Worm (Caenorhabditis elegans) whole organism, L1 larva: ENCODE results near the gene ipla-6.
A peak's percentile ranks its signal among the peaks of the same experiment; 100 is the strongest.

ENCODE experiments used
- C04F5.9 ChIP-seq: sonication (generic microtip); optimal IDR thresholded peaks from 2 replicates; lab custom pipeline; 2016; ENCODE audit warnings: missing genetic modification characterization, missing compliant biosample characterization
- C16A3.4 ChIP-seq: fragments of 150-350 bp; optimal IDR thresholded peaks from 2 replicates; lab custom pipeline; 2014; ENCODE audit warnings: missing biosample characterization, missing genetic modification characterization
- C34B4.2 ChIP-seq: sonication (generic microtip); optimal IDR thresholded peaks from 2 replicates; lab custom pipeline; 2017; ENCODE audit warnings: mild to moderate bottlenecking, missing genetic modification characterization, missing compliant biosample characterization
- F16B12.6 ChIP-seq: fragments of 150-350 bp; optimal IDR thresholded peaks from 2 replicates; lab custom pipeline; 2014; ENCODE audit warnings: missing biosample characterization, missing genetic modification characterization
- Y116A8C.19 ChIP-seq: sonication (generic microtip); optimal IDR thresholded peaks from 2 replicates; lab custom pipeline; 2016; ENCODE audit warnings: missing compliant biosample characterization, missing genetic modification characterization, borderline replicate concordance
- alr-1 ChIP-seq: fragments of 200-800 bp; sonication (Bioruptor generic); optimal IDR thresholded peaks from 2 replicates; lab custom pipeline; 2018; ENCODE audit warnings: borderline replicate concordance, mild to moderate bottlenecking, missing genetic modification characterization, missing compliant biosample characterization
- aly-2 ChIP-seq: fragments of 150-350 bp; optimal IDR thresholded peaks from 2 replicates; lab custom pipeline; 2014; ENCODE audit warnings: missing biosample characterization, missing genetic modification characterization
- ama-1 ChIP-seq: fragments of 150-350 bp; optimal IDR thresholded peaks from 2 replicates; lab custom pipeline; 2014
- ceh-63 ChIP-seq: fragments of 200-800 bp; sonication (Bioruptor generic); optimal IDR thresholded peaks from 2 replicates; lab custom pipeline; 2018; ENCODE audit warnings: mild to moderate bottlenecking, missing genetic modification characterization, missing compliant biosample characterization
- ceh-82 ChIP-seq, 3 experiments: fragments of 150-350 bp in 1 of 3; sonication (generic microtip) in 2 of 3; optimal IDR thresholded peaks; 2 replicates each; lab custom pipeline; 2014 to 2017; ENCODE audit warnings: missing biosample characterization in 3 of 3, missing genetic modification characterization in 3 of 3
- ceh-88 ChIP-seq: fragments of 200-800 bp; sonication (Bioruptor generic); IDR thresholded peaks from 2 replicates; pipeline ENCODE4 v1.3.6; 2022; ENCODE audit warnings: missing genetic modification characterization, missing compliant biosample characterization
- ceh-90 ChIP-seq: sonication (generic microtip); optimal IDR thresholded peaks from 2 replicates; lab custom pipeline; 2016; ENCODE audit warnings: missing genetic modification characterization, missing compliant biosample characterization
- ces-1 ChIP-seq: fragments of 150-350 bp; optimal IDR thresholded peaks from 2 replicates; lab custom pipeline; 2014; ENCODE audit warnings: missing biosample characterization, missing genetic modification reagents, missing genetic modification characterization
- egl-27 ChIP-seq, 2 experiments: fragments of 150-350 bp in 1 of 2; sonication (generic microtip); optimal IDR thresholded peaks; 3 replicates each; lab custom pipeline; 2017 to 2018; ENCODE audit warnings: missing biosample characterization in 2 of 2, missing genetic modification characterization in 2 of 2, missing genetic modification reagents in 2 of 2
- elt-2 ChIP-seq: sonication (generic microtip); optimal IDR thresholded peaks from 2 replicates; lab custom pipeline; 2016; ENCODE audit warnings: missing genetic modification characterization, mild to moderate bottlenecking, inconsistent platforms, missing compliant biosample characterization, missing genetic modification reagents
- fkh-8 ChIP-seq: sonication (generic microtip); optimal IDR thresholded peaks from 2 replicates; lab custom pipeline; 2016; ENCODE audit warnings: mild to moderate bottlenecking, missing genetic modification characterization, missing compliant biosample characterization
- fos-1 ChIP-seq: fragments of 150-350 bp; optimal IDR thresholded peaks from 2 replicates; lab custom pipeline; 2014; ENCODE audit warnings: missing biosample characterization, missing genetic modification characterization
- grh-1 ChIP-seq: fragments of 200-800 bp; sonication (Bioruptor generic); IDR thresholded peaks from 2 replicates; pipeline ENCODE4 v1.3.6; 2022; ENCODE audit warnings: missing genetic modification reagents, missing genetic modification characterization, missing compliant biosample characterization
- hlh-4 ChIP-seq: sonication (generic microtip); optimal IDR thresholded peaks from 2 replicates; lab custom pipeline; 2016; ENCODE audit warnings: mild to moderate bottlenecking, missing genetic modification characterization, missing compliant biosample characterization
- hpl-2 ChIP-seq: fragments of 150-350 bp; optimal IDR thresholded peaks from 2 replicates; lab custom pipeline; 2014; ENCODE audit warnings: missing biosample characterization, missing genetic modification reagents, missing genetic modification characterization
- isw-1 ChIP-seq: fragments of 200-800 bp; sonication (Bioruptor generic); IDR thresholded peaks from 2 replicates; pipeline ENCODE4 v1.3.6; 2022; ENCODE audit warnings: missing genetic modification characterization, missing compliant biosample characterization
- lin-14 ChIP-seq: fragments of 200-800 bp; sonication (Bioruptor generic); optimal IDR thresholded peaks from 2 replicates; lab custom pipeline; 2018; ENCODE audit warnings: mild to moderate bottlenecking, missing genetic modification characterization, moderate library complexity, missing compliant biosample characterization
- lin-39 ChIP-seq: fragments of 150-350 bp; optimal IDR thresholded peaks from 2 replicates; lab custom pipeline; 2014; ENCODE audit warnings: missing biosample characterization, missing genetic modification reagents, missing genetic modification characterization
- lir-3 ChIP-seq: sonication (generic microtip); optimal IDR thresholded peaks from 2 replicates; lab custom pipeline; 2016; ENCODE audit warnings: mild to moderate bottlenecking, missing genetic modification characterization, moderate library complexity, missing compliant biosample characterization; ENCODE audit not compliant: poor library complexity
- lsy-2 ChIP-seq, 2 experiments: fragments of 150-350 bp; optimal IDR thresholded peaks; 2 replicates each; lab custom pipeline; 2014; ENCODE audit warnings: missing biosample characterization in 2 of 2, missing genetic modification characterization in 2 of 2
- mef-2 ChIP-seq: fragments of 150-350 bp; optimal IDR thresholded peaks from 2 replicates; lab custom pipeline; 2014; ENCODE audit warnings: missing biosample characterization, missing genetic modification characterization
- mep-1 ChIP-seq: fragments of 150-350 bp; optimal IDR thresholded peaks from 2 replicates; lab custom pipeline; 2014; ENCODE audit warnings: missing biosample characterization, missing genetic modification characterization
- nhr-11 ChIP-seq: fragments of 150-350 bp; optimal IDR thresholded peaks from 2 replicates; lab custom pipeline; 2014; ENCODE audit warnings: missing biosample characterization, missing genetic modification characterization
- nhr-12 ChIP-seq: sonication (generic microtip); optimal IDR thresholded peaks from 2 replicates; lab custom pipeline; 2017; ENCODE audit warnings: missing biosample characterization, missing genetic modification characterization
- nhr-19 ChIP-seq: fragments of 200-800 bp; sonication (Bioruptor generic); conservative IDR thresholded peaks from 2 replicates; pipeline ENCODE4 v1.3.6; 2022; ENCODE audit warnings: missing genetic modification characterization, missing compliant biosample characterization
- nhr-20 ChIP-seq: sonication (generic microtip); optimal IDR thresholded peaks from 2 replicates; lab custom pipeline; 2016; ENCODE audit warnings: mild to moderate bottlenecking, missing genetic modification characterization, missing compliant biosample characterization
- nhr-28 ChIP-seq: fragments of 150-350 bp; optimal IDR thresholded peaks from 2 replicates; lab custom pipeline; 2014; ENCODE audit warnings: missing biosample characterization, missing genetic modification characterization
- nhr-71 ChIP-seq: sonication (generic microtip); optimal IDR thresholded peaks from 2 replicates; lab custom pipeline; 2016; ENCODE audit warnings: mild to moderate bottlenecking, missing genetic modification characterization, moderate library complexity, missing compliant biosample characterization
- nhr-76 ChIP-seq: sonication (generic microtip); optimal IDR thresholded peaks from 2 replicates; lab custom pipeline; 2017; ENCODE audit warnings: missing biosample characterization, missing genetic modification characterization
- nhr-84 ChIP-seq: sonication (generic microtip); optimal IDR thresholded peaks from 2 replicates; lab custom pipeline; 2017; ENCODE audit warnings: missing biosample characterization, missing genetic modification characterization
- nhr-85 ChIP-seq: sonication (generic microtip); peaks from one replicate; lab custom pipeline; 2016; ENCODE audit warnings: missing genetic modification characterization, inconsistent platforms, missing compliant biosample characterization
- pag-3 ChIP-seq: sonication (generic microtip); optimal IDR thresholded peaks from 2 replicates; lab custom pipeline; 2017; ENCODE audit warnings: missing genetic modification characterization, mild to moderate bottlenecking, missing compliant biosample characterization, antibody characterized with exemption, borderline replicate concordance; ENCODE audit not compliant: insufficient read depth
- pax-3 ChIP-seq: fragments of 200-800 bp; sonication (Bioruptor generic); optimal IDR thresholded peaks from 2 replicates; lab custom pipeline; 2018; ENCODE audit warnings: mild to moderate bottlenecking, missing genetic modification characterization, moderate library complexity, missing compliant biosample characterization
- pqm-1 ChIP-seq: sonication (generic microtip); optimal IDR thresholded peaks from 3 replicates; lab custom pipeline; 2017; ENCODE audit warnings: missing biosample characterization, missing genetic modification characterization
- rnt-1 ChIP-seq: sonication (generic microtip); optimal IDR thresholded peaks from 2 replicates; lab custom pipeline; 2016; ENCODE audit warnings: mild to moderate bottlenecking, missing genetic modification characterization, moderate library complexity, missing compliant biosample characterization
- skn-1 ChIP-seq: fragments of 150-350 bp; optimal IDR thresholded peaks from 2 replicates; lab custom pipeline; 2014; ENCODE audit warnings: missing biosample characterization, missing genetic modification characterization
- snu-23 ChIP-seq: sonication (generic microtip); optimal IDR thresholded peaks from 2 replicates; lab custom pipeline; 2016; ENCODE audit warnings: missing genetic modification characterization, missing compliant biosample characterization
- sox-4 ChIP-seq: sonication (generic microtip); optimal IDR thresholded peaks from 2 replicates; lab custom pipeline; 2016; ENCODE audit warnings: missing genetic modification characterization, missing compliant biosample characterization
- sptf-1 ChIP-seq: fragments of 150-350 bp; optimal IDR thresholded peaks from 2 replicates; lab custom pipeline; 2014; ENCODE audit warnings: missing biosample characterization, missing genetic modification characterization
- sup-37 ChIP-seq: fragments of 200-800 bp; sonication (Bioruptor generic); optimal IDR thresholded peaks from 2 replicates; lab custom pipeline; 2018; ENCODE audit warnings: mild to moderate bottlenecking, missing genetic modification characterization, missing compliant biosample characterization
- swsn-7 ChIP-seq: sonication (generic microtip); optimal IDR thresholded peaks from 2 replicates; lab custom pipeline; 2016; ENCODE audit warnings: missing genetic modification characterization, missing compliant biosample characterization
- tbx-2 ChIP-seq: sonication (generic microtip); optimal IDR thresholded peaks from 2 replicates; lab custom pipeline; 2016; ENCODE audit warnings: missing genetic modification characterization, missing compliant biosample characterization
- unc-30 ChIP-seq: sonication (generic microtip); optimal IDR thresholded peaks from 2 replicates; lab custom pipeline; 2017; ENCODE audit warnings: missing biosample characterization, missing genetic modification characterization
- unc-62 ChIP-seq: fragments of 150-350 bp; optimal IDR thresholded peaks from 2 replicates; lab custom pipeline; 2014; ENCODE audit warnings: missing biosample characterization, missing genetic modification reagents, missing genetic modification characterization
- vab-15 ChIP-seq: sonication (generic microtip); optimal IDR thresholded peaks from 2 replicates; lab custom pipeline; 2017; ENCODE audit warnings: missing genotype, mild to moderate bottlenecking, missing genetic modification characterization, missing compliant biosample characterization
- zag-1 ChIP-seq: fragments of 150-350 bp; optimal IDR thresholded peaks from 2 replicates; lab custom pipeline; 2014; ENCODE audit warnings: missing biosample characterization, missing genetic modification characterization
- ztf-11 ChIP-seq, 2 experiments: sonication (generic microtip); optimal IDR thresholded peaks; 2 replicates each; lab custom pipeline; 2016 to 2017; ENCODE audit warnings: missing genetic modification characterization in 2 of 2, missing biosample characterization in 1 of 2, missing compliant biosample characterization in 1 of 2
- ztf-4 ChIP-seq: fragments of 150-350 bp; optimal IDR thresholded peaks from 2 replicates; lab custom pipeline; 2014; ENCODE audit warnings: missing biosample characterization, missing genetic modification characterization

ipla-6 gene

ce11 chrIV:6376473-6377115 is 39.1 kb downstream of the ipla-6 start, which contains the start of the genes hrpf-2 and bli-6 (continued):
- TF ChIP-seq vab-15 (tag; lab: Kevin White, UChicago) (peak; percentile 5), nhr-76 (no peak), nhr-28 (tag; lab: Kevin White, UChicago) (no peak), hlh-4 (tag; lab: Kevin White, UChicago) (no peak), isw-1 (GFP tag; lab: Robert Waterston, UW) (peak; percentile 61), F16B12.6 (tag; lab: Kevin White, UChicago) (peak; percentile 95), pqm-1 (tag; lab: Kevin White, UChicago) (no peak), snu-23 (GFP tag; lab: Kevin White, UChicago) (peak; percentile 85), ztf-4 (tag; lab: Kevin White, UChicago) (no peak), unc-62 (no peak), aly-2 (no peak), nhr-20 (tag; lab: Kevin White, UChicago) (peak; percentile 78), nhr-85 (peak; percentile 86), rnt-1 (tag; lab: Kevin White, UChicago) (peak; percentile 82), pag-3 (tag; lab: Kevin White, UChicago) (no peak), unc-30 (tag; lab: Kevin White, UChicago) (no peak), pax-3 (tag; lab: Kevin White, UChicago) (no peak), mep-1 (peak; percentile 92), C04F5.9 (tag; lab: Kevin White, UChicago) (peak; percentile 53), C16A3.4 (peak; percentile 84), mef-2 (no peak), skn-1 (tag; lab: Kevin White, UChicago) (peak; percentile 91), zag-1 (tag; lab: Kevin White, UChicago) (no peak), hpl-2 (no peak), Y116A8C.19 (tag; lab: Kevin White, UChicago) (no peak), nhr-84 (tag; lab: Kevin White, UChicago) (no peak), sup-37 (GFP tag; lab: Kevin White, UChicago) (no peak), ama-1 (lab: Kevin White, UChicago) (no peak), ces-1 (GFP tag; lab: Kevin White, UChicago) (no peak), tbx-2 (tag; lab: Kevin White, UChicago) (peak; percentile 76), grh-1 (GFP tag; lab: Robert Waterston, UW) (no peak), lin-39 (tag; lab: Kevin White, UChicago) (peak; percentile 30), fkh-8 (tag; lab: Kevin White, UChicago) (peak; percentile 64), swsn-7 (tag; lab: Kevin White, UChicago) (peak; percentile 72), nhr-12 (tag; lab: Kevin White, UChicago) (no peak), elt-2 (peak; percentile 18), sox-4 (tag; lab: Kevin White, UChicago) (peak; percentile 4), fos-1 (tag; lab: Kevin White, UChicago) (peak; percentile 14), sptf-1 (no peak), lir-3 (peak; percentile 57), ceh-90 (no peak), lin-14 (peak; percentile 77), lsy-2 (tag; optimal IDR thresholded peaks at IDR 0.05; lab: Kevin White, UChicago) (peak; percentile 83 to 91), ceh-82 (tag; optimal IDR thresholded peaks at IDR 0.05; lab: Kevin White, UChicago) (peak; percentile 20 to 78 (median 46)), nhr-11 (tag; lab: Kevin White, UChicago) (no peak), ztf-11 (tag; optimal IDR thresholded peaks at IDR 0.05; lab: Kevin White, UChicago) (peak in 1 of 2 experiments; percentile 31), alr-1 (tag; lab: Kevin White, UChicago) (no peak), C34B4.2 (tag; lab: Kevin White, UChicago) (no peak), ceh-63 (no peak), nhr-71 (peak; percentile 89), egl-27 (tag; optimal IDR thresholded peaks at IDR 0.05; lab: Kevin White, UChicago) (no peak), ceh-88 (GFP tag; lab: Robert Waterston, UW) (no peak), nhr-19 (GFP tag; lab: Robert Waterston, UW) (peak; percentile 72)
